Fruit fly (Drosophila melanogaster) Kc167 (cell line): ENCODE results near the gene CG31663.

Experiments
- Myc ChIP-seq: fragments of >200 bp; optimal IDR thresholded peaks from 2 replicates; lab custom pipeline; 2017; ENCODE audit warnings: missing external identifiers
- h ChIP-seq: fragments of >200 bp; optimal IDR thresholded peaks from 3 replicates; lab custom pipeline; 2018; ENCODE audit warnings: missing external identifiers

DNA sequence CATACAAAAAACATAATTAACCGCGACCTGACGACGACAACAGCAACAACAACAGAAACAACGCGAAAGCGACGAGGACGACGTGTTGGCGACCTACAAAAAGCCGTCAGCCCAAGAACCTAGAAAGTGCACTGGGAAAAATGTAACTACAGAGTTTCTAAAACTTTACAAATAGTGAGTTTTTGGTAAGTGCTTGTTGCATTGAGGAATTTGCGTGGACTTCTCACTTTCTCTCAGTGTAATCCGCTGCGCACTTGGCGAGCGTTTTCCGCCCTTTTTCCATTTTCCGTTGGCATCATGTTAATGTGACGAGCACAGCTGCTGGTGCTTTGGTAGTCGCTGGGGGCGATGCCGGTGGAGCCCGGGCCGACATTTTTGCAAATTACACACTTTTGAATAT lies 53.0 kb downstream of the CG31663 start:
- no peak for TF ChIP-seq h
- no peak for TF ChIP-seq Myc (lab: Kevin White, UChicago)
